Worm (Caenorhabditis elegans) whole organism, L4 larva: Measurements from ENCODE around the gene nhr-20.

Source experiments
- D1046.2 ChIP-seq: fragments of 200-800 bp; sonication (Bioruptor generic); IDR thresholded peaks from 2 replicates; pipeline ENCODE4 v1.3.6; 2022; ENCODE audit warnings: missing genetic modification characterization, missing compliant biosample characterization
- F26F4.8 ChIP-seq: fragments of 200-800 bp; sonication (Bioruptor generic); conservative IDR thresholded peaks from 2 replicates; pipeline ENCODE4 v1.3.6; 2022; ENCODE audit warnings: missing genetic modification characterization, missing compliant biosample characterization
- F49E8.2 ChIP-seq: sonication (generic microtip); optimal IDR thresholded peaks from 2 replicates; lab custom pipeline; 2016; ENCODE audit warnings: missing compliant biosample characterization, mild to moderate bottlenecking, missing genetic modification characterization, borderline replicate concordance
- T26A8.4 ChIP-seq: fragments of 200-800 bp; sonication (Bioruptor generic); IDR thresholded peaks from 2 replicates; pipeline ENCODE4 v1.3.6; 2022; ENCODE audit warnings: missing genetic modification characterization, missing compliant biosample characterization
- Y105C5A.15 ChIP-seq: fragments of 200-800 bp; sonication (Bioruptor generic); IDR thresholded peaks from 2 replicates; pipeline ENCODE4 v1.3.6; 2022; ENCODE audit warnings: missing genetic modification characterization, missing compliant biosample characterization
- Y48G9A.11 ChIP-seq: fragments of 200-800 bp; sonication (Bioruptor generic); IDR thresholded peaks from 2 replicates; pipeline ENCODE4 v1.3.6; 2022; ENCODE audit warnings: missing genetic modification reagents, missing genetic modification characterization, missing compliant biosample characterization
- Y75B8A.6 ChIP-seq: fragments of 200-800 bp; sonication (Bioruptor generic); IDR thresholded peaks from 2 replicates; pipeline ENCODE4 v1.3.6; 2022; ENCODE audit warnings: missing genetic modification reagents, missing genetic modification characterization, missing compliant biosample characterization
- ZK546.5 ChIP-seq, 2 experiments: sonication (generic microtip); optimal IDR thresholded peaks; 2 replicates each; lab custom pipeline; 2017; ENCODE audit warnings: missing biosample characterization in 2 of 2, missing genetic modification characterization in 2 of 2
- aha-1 ChIP-seq: fragments of 150-350 bp; peaks from one replicate; lab custom pipeline; 2014; ENCODE audit warnings: missing biosample characterization, missing genetic modification characterization
- daf-19 ChIP-seq: fragments of 200-800 bp; sonication (Bioruptor generic); conservative IDR thresholded peaks from 2 replicates; pipeline ENCODE4 v1.3.6; 2022; ENCODE audit warnings: missing genetic modification characterization, missing compliant biosample characterization
- daf-8 ChIP-seq: fragments of 200-800 bp; sonication (Bioruptor generic); IDR thresholded peaks from 2 replicates; pipeline ENCODE4 v1.3.6; 2022; ENCODE audit warnings: missing genetic modification characterization, missing compliant biosample characterization
- dmd-6 ChIP-seq: fragments of 200-800 bp; sonication (Bioruptor generic); IDR thresholded peaks from 2 replicates; pipeline ENCODE4 v1.3.6; 2022; ENCODE audit warnings: missing genetic modification reagents, missing genetic modification characterization, missing compliant biosample characterization
- dpl-1 ChIP-seq: fragments of 150-350 bp; optimal IDR thresholded peaks from 2 replicates; lab custom pipeline; 2014; ENCODE audit warnings: missing biosample characterization, missing genetic modification reagents, missing genetic modification characterization
- duxl-1 ChIP-seq: sonication (generic microtip); optimal IDR thresholded peaks from 2 replicates; lab custom pipeline; 2016; ENCODE audit warnings: mild to moderate bottlenecking, missing genetic modification characterization, moderate library complexity, missing compliant biosample characterization; ENCODE audit not compliant: poor library complexity
- egl-43 ChIP-seq: fragments of 200-800 bp; sonication (Bioruptor generic); IDR thresholded peaks from 2 replicates; pipeline ENCODE4 v1.3.6; 2022; ENCODE audit warnings: missing genetic modification reagents, missing genetic modification characterization, missing compliant biosample characterization
- fkh-10 ChIP-seq: fragments of 150-350 bp; optimal IDR thresholded peaks from 2 replicates; lab custom pipeline; 2014; ENCODE audit warnings: missing biosample characterization, missing genetic modification reagents, missing genetic modification characterization
- fos-1 ChIP-seq: fragments of 150-350 bp; optimal IDR thresholded peaks from 2 replicates; lab custom pipeline; 2014; ENCODE audit warnings: missing biosample characterization, missing genetic modification characterization
- gei-8 ChIP-seq: fragments of 200-800 bp; sonication (Bioruptor generic); optimal IDR thresholded peaks from 2 replicates; lab custom pipeline; 2018; ENCODE audit warnings: mild to moderate bottlenecking, missing genetic modification characterization, missing compliant biosample characterization
- hif-1 ChIP-seq, 2 experiments: sonication (generic microtip); optimal IDR thresholded peaks; 2 replicates each; lab custom pipeline; 2016 to 2017; ENCODE audit warnings: missing compliant biosample characterization in 2 of 2, missing genetic modification characterization in 2 of 2, missing genetic modification reagents in 2 of 2, missing genotype in 2 of 2, mild to moderate bottlenecking in 1 of 2
- hlh-11 ChIP-seq: fragments of 200-800 bp; sonication (Bioruptor generic); optimal IDR thresholded peaks from 2 replicates; lab custom pipeline; 2018; ENCODE audit warnings: mild to moderate bottlenecking, missing genetic modification characterization, missing compliant biosample characterization
- hlh-30 ChIP-seq: sonication (generic microtip); optimal IDR thresholded peaks from 2 replicates; lab custom pipeline; 2017; ENCODE audit warnings: antibody characterized with exemption, mild to moderate bottlenecking, missing genetic modification characterization, missing compliant biosample characterization; ENCODE audit not compliant: insufficient read depth
- hmg-1.1 ChIP-seq: fragments of 200-800 bp; sonication (Bioruptor generic); IDR thresholded peaks from 2 replicates; pipeline ENCODE4 v1.3.6; 2022; ENCODE audit warnings: missing genetic modification reagents, missing genetic modification characterization, missing compliant biosample characterization
- lin-1 ChIP-seq: fragments of 200-800 bp; sonication (Bioruptor generic); IDR thresholded peaks from 2 replicates; pipeline ENCODE4 v1.3.6; 2022; ENCODE audit warnings: missing genetic modification reagents, missing genetic modification characterization, missing compliant biosample characterization
- lin-13 ChIP-seq: fragments of 150-350 bp; optimal IDR thresholded peaks from 2 replicates; lab custom pipeline; 2014; ENCODE audit warnings: missing biosample characterization, missing genetic modification reagents, missing genetic modification characterization
- lin-38 ChIP-seq: fragments of 200-800 bp; sonication (Bioruptor generic); IDR thresholded peaks from 2 replicates; pipeline ENCODE4 v1.3.6; 2022; ENCODE audit warnings: missing genetic modification reagents, missing genetic modification characterization, missing compliant biosample characterization
- lsy-2 ChIP-seq, 2 experiments: fragments of 150-350 bp in 1 of 2; sonication (generic microtip) in 1 of 2; optimal IDR thresholded peaks; 2 replicates each; lab custom pipeline; 2014 to 2017; ENCODE audit warnings: missing biosample characterization in 2 of 2, missing genetic modification characterization in 2 of 2
- mdl-1 ChIP-seq, 2 experiments: fragments of 150-350 bp in 1 of 2; sonication (generic microtip) in 1 of 2; optimal IDR thresholded peaks; 2 replicates each; lab custom pipeline; 2014 to 2017; ENCODE audit warnings: missing biosample characterization in 2 of 2, missing genetic modification characterization in 2 of 2
- mep-1 ChIP-seq: fragments of 150-350 bp; sonication (generic microtip); optimal IDR thresholded peaks from 3 replicates; lab custom pipeline; 2014; ENCODE audit warnings: missing biosample characterization, missing genetic modification characterization
- mes-2 ChIP-seq: sonication (generic microtip); optimal IDR thresholded peaks from 2 replicates; lab custom pipeline; 2016; ENCODE audit warnings: missing genotype, mild to moderate bottlenecking, missing genetic modification characterization, missing compliant biosample characterization; ENCODE audit not compliant: poor library complexity, severe bottlenecking
- mxl-3 ChIP-seq: fragments of 200-800 bp; sonication (Bioruptor generic); optimal IDR thresholded peaks from 2 replicates; lab custom pipeline; 2018; ENCODE audit warnings: mild to moderate bottlenecking, missing genetic modification characterization, missing compliant biosample characterization
- nhr-111 ChIP-seq: fragments of 200-800 bp; sonication (Bioruptor generic); optimal IDR thresholded peaks from 2 replicates; lab custom pipeline; 2018; ENCODE audit warnings: mild to moderate bottlenecking, missing genetic modification characterization, missing compliant biosample characterization
- nhr-48 ChIP-seq: sonication (generic microtip); optimal IDR thresholded peaks from 2 replicates; lab custom pipeline; 2016; ENCODE audit warnings: mild to moderate bottlenecking, missing genetic modification characterization, missing compliant biosample characterization
- nhr-6 ChIP-seq: fragments of 150-350 bp; optimal IDR thresholded peaks from 2 replicates; lab custom pipeline; 2014; ENCODE audit warnings: missing biosample characterization, missing genetic modification characterization
- php-3 ChIP-seq: fragments of 200-800 bp; sonication (Bioruptor generic); IDR thresholded peaks from 2 replicates; pipeline ENCODE4 v1.3.6; 2022; ENCODE audit warnings: missing genetic modification reagents, missing genetic modification characterization, missing compliant biosample characterization
- rbr-2 ChIP-seq: sonication (generic microtip); optimal IDR thresholded peaks from 2 replicates; lab custom pipeline; 2016; ENCODE audit warnings: missing genotype, missing genetic modification characterization, missing compliant biosample characterization
- saeg-2 ChIP-seq: fragments of 200-800 bp; sonication (Bioruptor generic); IDR thresholded peaks from 2 replicates; pipeline ENCODE4 v1.3.6; 2022; ENCODE audit warnings: missing genetic modification reagents, missing genetic modification characterization, missing compliant biosample characterization
- set-16 ChIP-seq: fragments of 200-800 bp; sonication (Bioruptor generic); IDR thresholded peaks from 2 replicates; pipeline ENCODE4 v1.3.6; 2022; ENCODE audit warnings: missing genetic modification reagents, missing genetic modification characterization, missing compliant biosample characterization
- skn-1 ChIP-seq: fragments of 150-350 bp; optimal IDR thresholded peaks from 2 replicates; lab custom pipeline; 2014; ENCODE audit warnings: missing biosample characterization, missing genetic modification characterization
- snpc-1.2 ChIP-seq: fragments of 200-800 bp; sonication (Bioruptor generic); IDR thresholded peaks from 2 replicates; pipeline ENCODE4 v1.3.6; 2022; ENCODE audit warnings: missing genetic modification reagents, missing genetic modification characterization, missing compliant biosample characterization
- tag-97 ChIP-seq: fragments of 200-800 bp; sonication (Bioruptor generic); IDR thresholded peaks from 2 replicates; pipeline ENCODE4 v1.3.6; 2022; ENCODE audit warnings: missing genetic modification characterization, missing compliant biosample characterization
- tra-1 ChIP-seq: fragments of 200-800 bp; sonication (Bioruptor generic); IDR thresholded peaks from 2 replicates; pipeline ENCODE4 v1.3.6; 2022; ENCODE audit warnings: missing genetic modification reagents, missing genetic modification characterization, missing compliant biosample characterization
- unc-130 ChIP-seq: sonication (generic microtip); optimal IDR thresholded peaks from 2 replicates; lab custom pipeline; 2016; ENCODE audit warnings: missing genetic modification reagents, missing genetic modification characterization, missing compliant biosample characterization
- zip-2 ChIP-seq: fragments of 150-350 bp; optimal IDR thresholded peaks from 2 replicates; lab custom pipeline; 2014; ENCODE audit warnings: missing biosample characterization, missing genetic modification characterization
- ztf-11 ChIP-seq: fragments of 150-350 bp; optimal IDR thresholded peaks from 2 replicates; lab custom pipeline; 2014; ENCODE audit warnings: missing biosample characterization, missing genetic modification characterization

nhr-20 gene

ce11 chrIII:4196301-4196987 is 36.6 kb downstream of the nhr-20 start:
- TF ChIP-seq dpl-1 (GFP tag; lab: Kevin White, UChicago) (peak; percentile 42), gei-8 (GFP tag; lab: Kevin White, UChicago) (no peak), mes-2 (tag; lab: Kevin White, UChicago) (peak; percentile 86), hif-1 (tag; optimal IDR thresholded peaks at IDR 0.05; lab: Kevin White, UChicago) (peak in 1 of 2 experiments; percentile 67), unc-130 (peak; percentile 45), Y105C5A.15 (GFP tag; lab: Robert Waterston, UW) (no peak), aha-1 (peak; percentile 87), dmd-6 (GFP tag; lab: Robert Waterston, UW) (0 out of 2 replicates have a peak, but pooled peaks have one; percentile 9), hmg-1.1 (peak; percentile 68), mdl-1 (tag; optimal IDR thresholded peaks at IDR 0.05; lab: Kevin White, UChicago) (peak; percentile 80 to 91), lin-38 (GFP tag; lab: Robert Waterston, UW) (peak; percentile 30; the same call in 1 of the 2 replicates), tag-97 (GFP tag; lab: Robert Waterston, UW) (no peak), set-16 (GFP tag; lab: Robert Waterston, UW) (no peak), Y48G9A.11 (peak; percentile 52; the same call in 1 of the 2 replicates), mep-1 (peak; percentile 65), fkh-10 (GFP tag; lab: Kevin White, UChicago) (peak; percentile 12), nhr-6 (peak; percentile 45), hlh-11 (tag; lab: Kevin White, UChicago) (peak; percentile 25), rbr-2 (peak; percentile 45), mxl-3 (GFP tag; lab: Kevin White, UChicago) (peak; percentile 38), hlh-30 (tag; lab: Kevin White, UChicago) (peak; percentile 95), lsy-2 (tag; optimal IDR thresholded peaks at IDR 0.05; lab: Kevin White, UChicago) (peak; percentile 49 to 82), nhr-111 (no peak)

ce11 chrIII:4195306-4196008 is 37.6 kb downstream of the nhr-20 start:
- peak; percentile 56; the same call in 1 of the 2 replicates for TF ChIP-seq Y75B8A.6 (GFP tag; lab: Robert Waterston, UW)
- no peak for TF ChIP-seq ZK546.5 (tag; optimal IDR thresholded peaks at IDR 0.05; lab: Kevin White, UChicago)
- TF ChIP-seq mep-1: peak; percentile 76
- TF ChIP-seq tra-1 (GFP tag; lab: Robert Waterston, UW): 0 out of 2 replicates have a peak, but pooled peaks have one; percentile 36
- peak; percentile 99 for TF ChIP-seq aha-1
- TF ChIP-seq lin-38 (GFP tag; lab: Robert Waterston, UW): peak; percentile 67
- peak; percentile 80 for TF ChIP-seq mes-2 (tag; lab: Kevin White, UChicago)
- peak; percentile 37 for TF ChIP-seq hlh-30 (tag; lab: Kevin White, UChicago)
- TF ChIP-seq lin-13: peak; percentile 26
- peak; percentile 49 for TF ChIP-seq zip-2 (tag; lab: Kevin White, UChicago)
- TF ChIP-seq nhr-48 (tag; lab: Kevin White, UChicago): peak; percentile 23
- TF ChIP-seq F49E8.2 (tag; lab: Kevin White, UChicago): no peak
- no peak for TF ChIP-seq set-16 (GFP tag; lab: Robert Waterston, UW)
- no peak for TF ChIP-seq fos-1 (tag; lab: Kevin White, UChicago)
- no peak for TF ChIP-seq F26F4.8
- no peak for TF ChIP-seq daf-8 (GFP tag; lab: Robert Waterston, UW)
- no peak for TF ChIP-seq dpl-1 (GFP tag; lab: Kevin White, UChicago)
- TF ChIP-seq D1046.2 (GFP tag; lab: Robert Waterston, UW): no peak; the same call in 1 of the 2 replicates
- TF ChIP-seq T26A8.4 (GFP tag; lab: Robert Waterston, UW): peak; percentile 97
- TF ChIP-seq ztf-11 (tag; lab: Kevin White, UChicago): no peak
- TF ChIP-seq duxl-1 (tag; lab: Kevin White, UChicago): peak; percentile 42
- peak; percentile 57 for TF ChIP-seq lin-1 (GFP tag; lab: Robert Waterston, UW)
- TF ChIP-seq tag-97 (GFP tag; lab: Robert Waterston, UW): no peak
- TF ChIP-seq saeg-2 (GFP tag; lab: Robert Waterston, UW): peak; percentile 73; the same call in 1 of the 2 replicates
- TF ChIP-seq egl-43 (GFP tag; lab: Robert Waterston, UW): no peak
- peak; percentile 82 for TF ChIP-seq daf-19
- peak; percentile 48 for TF ChIP-seq hlh-11 (tag; lab: Kevin White, UChicago)
- TF ChIP-seq snpc-1.2 (GFP tag; lab: Robert Waterston, UW): peak; percentile 71
- peak; percentile 43 for TF ChIP-seq rbr-2
- peak in 1 of 2 experiments; percentile 63 for TF ChIP-seq hif-1 (tag; optimal IDR thresholded peaks at IDR 0.05; lab: Kevin White, UChicago)
- no peak for TF ChIP-seq skn-1
- peak; percentile 36 for TF ChIP-seq php-3
- TF ChIP-seq mxl-3 (GFP tag; lab: Kevin White, UChicago): peak; percentile 43
